Worm (Caenorhabditis elegans) whole organism, L4 larva: ENCODE measurements around the gene pgam-5.
A peak's percentile ranks its signal among the peaks of the same experiment; 100 is the strongest.

Source experiments
- fos-1 ChIP-seq: fragments of 150-350 bp; optimal IDR thresholded peaks from 2 replicates; lab custom pipeline; 2014; ENCODE audit warnings: missing biosample characterization, missing genetic modification characterization
- hmg-1.1 ChIP-seq: fragments of 200-800 bp; sonication (Bioruptor generic); IDR thresholded peaks from 2 replicates; pipeline ENCODE4 v1.3.6; 2022; ENCODE audit warnings: missing genetic modification reagents, missing genetic modification characterization, missing compliant biosample characterization
- mep-1 ChIP-seq: fragments of 150-350 bp; sonication (generic microtip); optimal IDR thresholded peaks from 3 replicates; lab custom pipeline; 2014; ENCODE audit warnings: missing biosample characterization, missing genetic modification characterization
- skn-1 ChIP-seq: fragments of 150-350 bp; optimal IDR thresholded peaks from 2 replicates; lab custom pipeline; 2014; ENCODE audit warnings: missing biosample characterization, missing genetic modification characterization
- unc-39 ChIP-seq: sonication (generic microtip); optimal IDR thresholded peaks from 2 replicates; lab custom pipeline; 2017; ENCODE audit warnings: missing biosample characterization, missing genetic modification characterization

- no peak for TF ChIP-seq skn-1 (tag; lab: Kevin White, UChicago)
- no peak for TF ChIP-seq fos-1 (tag; lab: Kevin White, UChicago)
- no peak for TF ChIP-seq unc-39 (tag; lab: Kevin White, UChicago)
- TF ChIP-seq hmg-1.1 (GFP tag; lab: Robert Waterston, UW) = no peak
- peak; percentile 11 for TF ChIP-seq mep-1
Measured at ce11 chrII:7618212-7618611, 19.7 kb upstream of the pgam-5 start.
